Fruit fly (Drosophila melanogaster): Measurements from ENCODE around the gene CG13622.

CG13622 gene

dm6 chr3R:24567427-24567771, 43.9 kb upstream of the CG13622 start:
- TF ChIP-seq CG8301 (tag; optimal IDR thresholded peaks at IDR 0.05) (peak; percentile 65), Ets98B (GFP tag; IDR thresholded peaks at IDR 0.05) (peak; percentile 84), CG14655 (GFP tag; optimal IDR thresholded peaks at IDR 0.05) (peak; percentile 65), EcR (GFP tag; optimal IDR thresholded peaks at IDR 0.05) (no peak), CG15710 (tag; optimal IDR thresholded peaks at IDR 0.05) (peak; percentile 4), CG8159 (tag; optimal IDR thresholded peaks at IDR 0.05) (no peak), CG10348 (GFP tag; IDR thresholded peaks at IDR 0.05) (peak; percentile 61), D1 (tag; optimal IDR thresholded peaks at IDR 0.05) (no peak), Pif1A (GFP tag; optimal IDR thresholded peaks at IDR 0.05) (peak; percentile 50), CG4496 (GFP tag; IDR thresholded peaks at IDR 0.05) (peak; percentile 89), CG9948 (tag; optimal IDR thresholded peaks at IDR 0.05) (no peak), CG34367 (tag; optimal IDR thresholded peaks at IDR 0.05) (no peak), rn (GFP tag; IDR thresholded peaks at IDR 0.05) (peak; percentile 17; the same call in 1 of the 2 replicates), CG32121 (GFP tag; IDR thresholded peaks at IDR 0.05) (peak; percentile 88), fd96Ca (GFP tag; IDR thresholded peaks at IDR 0.05) (peak; percentile 82), Pif1B (GFP tag; optimal IDR thresholded peaks at IDR 0.05) (peak; percentile 2), CG12605 (GFP tag; IDR thresholded peaks at IDR 0.05) (peak; percentile 58), CG17806 (tag; optimal IDR thresholded peaks at IDR 0.05) (no peak), CG13204 (GFP tag; optimal IDR thresholded peaks at IDR 0.05) (no peak), gl (tag; optimal IDR thresholded peaks at IDR 0.05) (no peak), Snoo (tag; optimal IDR thresholded peaks at IDR 0.05) (peak; percentile 8)

- TF ChIP-seq Ets98B (GFP tag; IDR thresholded peaks at IDR 0.05) = peak; percentile 15
- TF ChIP-seq CG32121 (GFP tag; IDR thresholded peaks at IDR 0.05) = no peak
- TF ChIP-seq CG4496 (GFP tag; IDR thresholded peaks at IDR 0.05) = peak; percentile 51; the same call in 2 of the 3 replicates
- peak; percentile 78 for TF ChIP-seq EcR (GFP tag; optimal IDR thresholded peaks at IDR 0.05)
Measured at dm6 chr3R:24566756-24567426, 43.4 kb upstream of the CG13622 start.

dm6 chr3R:24565748-24566239, 42.3 kb upstream of the CG13622 start:
- TF ChIP-seq Pif1B (GFP tag; optimal IDR thresholded peaks at IDR 0.05) (peak; percentile 63), CG8159 (tag; optimal IDR thresholded peaks at IDR 0.05) (no peak), D1 (tag; optimal IDR thresholded peaks at IDR 0.05) (no peak), CG8301 (tag; optimal IDR thresholded peaks at IDR 0.05) (no peak), CG17806 (tag; optimal IDR thresholded peaks at IDR 0.05) (no peak), CG14655 (GFP tag; optimal IDR thresholded peaks at IDR 0.05) (peak; percentile 6), CG4496 (GFP tag; IDR thresholded peaks at IDR 0.05) (peak; percentile 60; the same call in 1 of the 3 replicates), Pif1A (GFP tag; optimal IDR thresholded peaks at IDR 0.05) (peak; percentile 76), CG15710 (tag; optimal IDR thresholded peaks at IDR 0.05) (no peak), EcR (GFP tag; optimal IDR thresholded peaks at IDR 0.05) (peak; percentile 75), CG9948 (tag; optimal IDR thresholded peaks at IDR 0.05) (no peak), CG12605 (GFP tag; IDR thresholded peaks at IDR 0.05) (peak; percentile 60), CG10348 (GFP tag; IDR thresholded peaks at IDR 0.05) (no peak), Ets98B (GFP tag; IDR thresholded peaks at IDR 0.05) (peak; percentile 73), CG32121 (GFP tag; IDR thresholded peaks at IDR 0.05) (peak; percentile 57; the same call in 1 of the 2 replicates), CG34367 (tag; optimal IDR thresholded peaks at IDR 0.05) (no peak), gl (tag; optimal IDR thresholded peaks at IDR 0.05) (peak; percentile 35), fd96Ca (GFP tag; IDR thresholded peaks at IDR 0.05) (no peak), Snoo (tag; optimal IDR thresholded peaks at IDR 0.05) (no peak), rn (GFP tag; IDR thresholded peaks at IDR 0.05) (no peak), CG13204 (GFP tag; optimal IDR thresholded peaks at IDR 0.05) (peak; percentile 21)

dm6 chr3R:24564799-24565344, 41.4 kb upstream of the CG13622 start:
- TF ChIP-seq Pif1A (GFP tag; optimal IDR thresholded peaks at IDR 0.05) (no peak), Snoo (tag; optimal IDR thresholded peaks at IDR 0.05) (no peak), EcR (GFP tag; optimal IDR thresholded peaks at IDR 0.05) (no peak), CG32121 (GFP tag; IDR thresholded peaks at IDR 0.05) (no peak), D1 (tag; optimal IDR thresholded peaks at IDR 0.05) (no peak)

dm6 chr3R:24564191-24564798, 40.8 kb upstream of the CG13622 start:
- TF ChIP-seq fd96Ca (GFP tag; IDR thresholded peaks at IDR 0.05) (no peak), CG12605 (GFP tag; IDR thresholded peaks at IDR 0.05) (no peak), gl (tag; optimal IDR thresholded peaks at IDR 0.05) (no peak), CG32121 (GFP tag; IDR thresholded peaks at IDR 0.05) (no peak), CG9948 (tag; optimal IDR thresholded peaks at IDR 0.05) (no peak), CG8159 (tag; optimal IDR thresholded peaks at IDR 0.05) (no peak), CG14655 (GFP tag; optimal IDR thresholded peaks at IDR 0.05) (no peak), CG8301 (tag; optimal IDR thresholded peaks at IDR 0.05) (no peak), CG10348 (GFP tag; IDR thresholded peaks at IDR 0.05) (no peak), CG17806 (tag; optimal IDR thresholded peaks at IDR 0.05) (no peak), CG15710 (tag; optimal IDR thresholded peaks at IDR 0.05) (no peak), Pif1A (GFP tag; optimal IDR thresholded peaks at IDR 0.05) (no peak), CG34367 (tag; optimal IDR thresholded peaks at IDR 0.05) (no peak), CG13204 (GFP tag; optimal IDR thresholded peaks at IDR 0.05) (no peak)

All from whole organism, pupa.